Fruit fly (Drosophila melanogaster): Measurements from ENCODE around the gene mia.

The mia gene

DNA sequence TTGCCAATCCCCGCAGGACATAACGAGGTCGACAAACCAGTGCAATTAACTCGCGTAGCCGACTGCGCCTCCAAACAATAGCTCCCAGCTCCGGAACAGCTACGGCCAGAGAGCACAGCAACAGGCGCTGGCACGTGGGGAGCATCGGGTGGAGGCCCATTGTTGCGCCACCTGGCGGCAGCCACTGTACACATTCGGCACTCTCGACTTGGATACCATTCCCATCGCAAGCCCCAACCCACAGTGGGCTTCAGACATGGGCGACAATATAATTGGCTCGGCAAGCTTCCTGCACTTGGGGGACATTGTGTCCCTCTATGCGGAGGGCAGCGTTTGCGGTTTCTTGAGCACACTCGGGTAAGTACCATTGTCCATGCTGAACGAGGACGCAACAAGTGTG, 23.4 kb downstream of the mia start:
- TF ChIP-seq Abd-B (GFP tag; optimal IDR thresholded peaks at IDR 0.05) (no peak), dsf (GFP tag; optimal IDR thresholded peaks at IDR 0.05; ENCODE audit: borderline replicate concordance) (no peak), Rel (GFP tag; optimal IDR thresholded peaks at IDR 0.05) (no peak), Rel (tag; optimal IDR thresholded peaks at IDR 0.05) (no peak), pan (optimal IDR thresholded peaks at IDR 0.05) (no peak)

DNA sequence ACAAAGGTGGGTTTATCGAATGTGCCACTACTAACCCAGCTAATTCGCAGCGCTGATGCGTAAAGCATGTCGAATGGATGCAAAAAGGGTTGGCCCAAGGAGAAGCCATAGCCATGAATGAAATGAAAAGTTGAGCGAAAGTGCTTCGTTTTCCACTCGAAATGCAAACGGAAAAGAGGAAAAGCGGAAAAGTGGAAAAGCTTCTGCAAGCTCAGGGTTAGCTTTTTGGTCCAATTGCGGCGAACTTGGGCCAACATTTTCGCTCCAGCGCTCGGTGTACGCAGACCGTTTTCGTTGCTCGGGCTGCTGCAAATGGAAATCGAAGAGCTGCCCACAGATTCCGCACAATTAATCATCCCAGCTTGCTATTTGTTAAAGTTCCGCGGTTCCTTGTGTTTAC, 26.2 kb downstream of the mia start:
- no peak for TF ChIP-seq dsf (GFP tag; optimal IDR thresholded peaks at IDR 0.05; ENCODE audit: borderline replicate concordance)
- no peak for TF ChIP-seq Dfd (GFP tag; optimal IDR thresholded peaks at IDR 0.05)
- no peak for TF ChIP-seq GATAd (GFP tag; optimal IDR thresholded peaks at IDR 0.05)
- TF ChIP-seq psq (GFP tag; optimal IDR thresholded peaks at IDR 0.05) = no peak
- no peak for TF ChIP-seq sage (GFP tag; optimal IDR thresholded peaks at IDR 0.05)
- TF ChIP-seq dmrt93B (GFP tag; optimal IDR thresholded peaks at IDR 0.05) = no peak
- no peak for TF ChIP-seq woc (GFP tag; optimal IDR thresholded peaks at IDR 0.05)
- no peak for TF ChIP-seq pan (optimal IDR thresholded peaks at IDR 0.05)
- TF ChIP-seq Dif (GFP tag; optimal IDR thresholded peaks at IDR 0.05; ENCODE audit: partially characterized antibody) = no peak
- no peak for TF ChIP-seq Hnf4 (GFP tag; optimal IDR thresholded peaks at IDR 0.05)
- TF ChIP-seq Myc (optimal IDR thresholded peaks at IDR 0.05) = no peak
- no peak for TF ChIP-seq Sp1 (GFP tag; optimal IDR thresholded peaks at IDR 0.05)
- no peak for TF ChIP-seq brk (GFP tag; optimal IDR thresholded peaks at IDR 0.05)
- no peak for TF ChIP-seq rgr (GFP tag; optimal IDR thresholded peaks at IDR 0.05)
- TF ChIP-seq foxo (GFP tag; optimal IDR thresholded peaks at IDR 0.05) = no peak
- no peak for TF ChIP-seq N (GFP tag; optimal IDR thresholded peaks at IDR 0.05)
- no peak for TF ChIP-seq h (GFP tag; optimal IDR thresholded peaks at IDR 0.05)

DNA sequence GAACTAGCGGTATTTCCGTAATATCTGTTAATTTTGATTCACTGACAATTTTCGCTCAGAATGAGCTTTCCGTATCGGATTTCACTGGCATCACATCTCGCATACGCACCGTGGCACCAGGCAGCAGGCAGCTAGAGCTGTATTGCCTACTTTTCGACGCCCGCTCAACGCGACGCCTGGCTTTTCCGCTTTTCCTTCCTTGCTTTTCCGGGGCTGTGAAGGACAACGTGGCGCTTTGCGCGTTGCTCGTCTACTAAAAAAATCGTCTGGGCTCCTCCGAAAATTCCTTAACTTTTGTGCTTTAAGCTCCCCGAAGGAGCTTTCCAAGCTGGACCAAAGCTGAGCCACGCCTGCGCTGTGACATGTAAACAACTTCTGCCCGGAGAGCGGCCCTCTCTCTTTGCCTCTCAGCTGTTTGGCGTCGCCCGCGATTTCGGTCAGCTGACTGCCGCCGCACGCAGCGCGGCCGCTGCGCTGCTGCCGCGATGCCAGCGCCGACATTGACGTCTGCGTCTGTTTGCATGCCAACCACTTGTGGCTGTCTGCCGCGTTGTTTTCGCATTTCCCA, 27.8 kb downstream of the mia start, which contains the start of the genes CG43845 and Nmdar1:
Gene CG43845 (minus strand): TSS at position 51 of the 568 bp plus-strand sequence.
Gene Nmdar1 (minus strand): TSS at position 259 of the 568 bp plus-strand sequence.
- TF ChIP-seq Vsx2 (GFP tag; optimal IDR thresholded peaks at IDR 0.05; ENCODE audit: partially characterized antibody) = no peak
- no peak for TF ChIP-seq Hr83 (GFP tag; optimal IDR thresholded peaks at IDR 0.05; ENCODE audit: poor library complexity, severe bottlenecking)
- no peak for TF ChIP-seq ey (GFP tag; optimal IDR thresholded peaks at IDR 0.05)
- no peak for TF ChIP-seq Rel (GFP tag; optimal IDR thresholded peaks at IDR 0.05)
- TF ChIP-seq Rel (tag; optimal IDR thresholded peaks at IDR 0.05) = no peak
- TF ChIP-seq Sp1 (GFP tag; optimal IDR thresholded peaks at IDR 0.05) = no peak
- TF ChIP-seq Myc (optimal IDR thresholded peaks at IDR 0.05) = no peak
- no peak for TF ChIP-seq Dfd (GFP tag; optimal IDR thresholded peaks at IDR 0.05)
- TF ChIP-seq CG9705 (GFP tag; optimal IDR thresholded peaks at IDR 0.05) = no peak
- no peak for TF ChIP-seq usp (GFP tag; optimal IDR thresholded peaks at IDR 0.05)
- TF ChIP-seq CG32264 (GFP tag; optimal IDR thresholded peaks at IDR 0.05) = no peak
- no peak for TF ChIP-seq Mio (GFP tag; optimal IDR thresholded peaks at IDR 0.05)
- TF ChIP-seq OdsH (GFP tag; optimal IDR thresholded peaks at IDR 0.05) = no peak
- no peak for TF ChIP-seq Abd-B (GFP tag; optimal IDR thresholded peaks at IDR 0.05)
- no peak for TF ChIP-seq Dif (GFP tag; optimal IDR thresholded peaks at IDR 0.05; ENCODE audit: partially characterized antibody)
- TF ChIP-seq woc (GFP tag; optimal IDR thresholded peaks at IDR 0.05) = no peak
- TF ChIP-seq Hr78 (GFP tag; optimal IDR thresholded peaks at IDR 0.05) = no peak
- TF ChIP-seq tai (GFP tag; optimal IDR thresholded peaks at IDR 0.05) = no peak
- no peak for TF ChIP-seq sv (GFP tag; optimal IDR thresholded peaks at IDR 0.05)

DNA sequence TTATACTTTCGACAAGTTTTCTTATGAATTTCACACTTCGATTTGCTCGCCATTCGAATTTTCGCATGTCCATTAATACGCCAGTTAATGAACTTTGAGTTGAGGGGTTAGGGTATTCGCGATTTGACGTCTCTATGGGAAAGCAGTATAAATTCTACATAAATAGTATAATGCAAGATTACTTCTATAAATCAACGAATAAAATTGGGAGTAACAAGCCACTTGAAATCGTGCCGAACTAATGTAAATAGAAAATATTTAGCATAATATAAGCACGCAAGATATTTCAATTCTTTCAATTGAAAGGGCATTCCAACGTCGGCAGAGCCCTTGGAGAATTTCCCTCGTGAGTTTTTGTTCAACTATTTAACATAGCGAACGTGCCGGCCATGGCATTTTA, 30.4 kb downstream of the mia start:
- no peak for TF ChIP-seq Sp1 (GFP tag; optimal IDR thresholded peaks at IDR 0.05)
- no peak for TF ChIP-seq N (GFP tag; optimal IDR thresholded peaks at IDR 0.05)
- TF ChIP-seq CrebA (GFP tag; optimal IDR thresholded peaks at IDR 0.05; ENCODE audit: borderline replicate concordance) = no peak
- no peak for TF ChIP-seq Dfd (GFP tag; optimal IDR thresholded peaks at IDR 0.05)
- no peak for TF ChIP-seq usp (GFP tag; optimal IDR thresholded peaks at IDR 0.05)
- no peak for TF ChIP-seq Myc (optimal IDR thresholded peaks at IDR 0.05)
- no peak for TF ChIP-seq woc (GFP tag; optimal IDR thresholded peaks at IDR 0.05)

DNA sequence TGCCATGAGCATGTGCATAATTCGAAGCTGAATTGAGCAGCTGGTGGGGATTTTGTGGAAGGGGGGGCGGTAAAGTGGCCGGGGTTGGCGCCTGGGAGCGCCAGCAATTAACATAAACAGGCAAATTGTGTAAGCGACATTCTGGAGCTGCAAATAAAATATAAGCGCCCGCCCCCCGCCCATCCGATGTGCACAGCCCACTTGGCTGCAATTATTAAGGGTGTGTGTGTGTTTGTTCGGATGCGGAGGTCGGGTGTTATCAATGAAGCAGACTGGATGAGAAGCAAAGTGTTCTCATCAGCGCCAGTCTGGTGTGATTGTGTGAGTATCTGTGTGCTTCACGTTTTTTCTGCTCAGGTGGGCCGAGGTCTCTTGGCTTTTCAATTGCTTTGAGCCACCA, 31.2 kb downstream of the mia start:
- TF ChIP-seq GATAd (GFP tag; optimal IDR thresholded peaks at IDR 0.05) (no peak), Rel (GFP tag; optimal IDR thresholded peaks at IDR 0.05) (no peak), Rel (tag; optimal IDR thresholded peaks at IDR 0.05) (peak; percentile 67), Hr78 (GFP tag; optimal IDR thresholded peaks at IDR 0.05) (no peak), psq (GFP tag; optimal IDR thresholded peaks at IDR 0.05) (no peak), dmrt93B (GFP tag; optimal IDR thresholded peaks at IDR 0.05) (no peak)

All from whole organism, wandering third instar larva.